Fruit fly (Drosophila melanogaster) whole organism, embryonic: Measurements from ENCODE around the gene ETHR.

ENCODE experiments used
- C15 ChIP-seq: fragments of 200-800 bp; sonication (Bioruptor generic); IDR thresholded peaks from 3 replicates; pipeline ENCODE4 v1.3.6; 2022; ENCODE audit warnings: missing biosample characterization, missing genetic modification characterization
- CG10321 ChIP-seq: fragments of 200-800 bp; sonication (Bioruptor generic); IDR thresholded peaks from 2 replicates; pipeline ENCODE4 v1.3.6; 2022; ENCODE audit warnings: missing biosample characterization, missing genetic modification characterization
- CG10565 ChIP-seq: fragments of 200-800 bp; sonication (Bioruptor generic); optimal IDR thresholded peaks from 3 replicates; lab custom pipeline; 2016; ENCODE audit warnings: missing biosample characterization, mild to moderate bottlenecking, missing genetic modification characterization
- CG10979 ChIP-seq: fragments of 200-800 bp; sonication (Bioruptor generic); optimal IDR thresholded peaks from 2 replicates; lab custom pipeline; 2018; ENCODE audit warnings: missing biosample characterization, mild to moderate bottlenecking, missing genetic modification characterization, moderate library complexity
- CG12219 ChIP-seq: fragments of 200-800 bp; sonication (Bioruptor generic); optimal IDR thresholded peaks from 3 replicates; lab custom pipeline; 2018; ENCODE audit warnings: missing biosample characterization, mild to moderate bottlenecking, missing genetic modification characterization
- CG1233 ChIP-seq: fragments of 200-800 bp; sonication (Bioruptor generic); optimal IDR thresholded peaks from 4 replicates; lab custom pipeline; 2018; ENCODE audit warnings: missing biosample characterization, mild to moderate bottlenecking, missing genetic modification characterization
- CG12744 ChIP-seq: fragments of 200-800 bp; sonication (Bioruptor generic); optimal IDR thresholded peaks from 2 replicates; lab custom pipeline; 2016; ENCODE audit warnings: missing biosample characterization, missing genetic modification characterization
- CG13287 ChIP-seq: fragments of 200-800 bp; sonication (Bioruptor generic); IDR thresholded peaks from 2 replicates; pipeline ENCODE4 v1.3.6; 2022; ENCODE audit warnings: missing biosample characterization, missing genetic modification characterization; ENCODE audit not compliant: partially characterized antibody
- CG13296 ChIP-seq: fragments of 200-800 bp; sonication (Bioruptor generic); optimal IDR thresholded peaks from 3 replicates; lab custom pipeline; 2018; ENCODE audit warnings: missing biosample characterization, mild to moderate bottlenecking, missing genetic modification characterization
- CG14710 ChIP-seq: fragments of 200-800 bp; sonication (Bioruptor generic); optimal IDR thresholded peaks from 3 replicates; lab custom pipeline; 2019; ENCODE audit warnings: missing biosample characterization, mild to moderate bottlenecking, missing genetic modification characterization, moderate library complexity
- CG15269 ChIP-seq: fragments of 200-800 bp; sonication (Bioruptor generic); optimal IDR thresholded peaks from 2 replicates; lab custom pipeline; 2018; ENCODE audit warnings: missing biosample characterization, mild to moderate bottlenecking, missing genetic modification characterization, moderate library complexity
- CG15696 ChIP-seq: fragments of 200-800 bp; sonication (Bioruptor generic); optimal IDR thresholded peaks from 2 replicates; lab custom pipeline; 2019; ENCODE audit warnings: missing biosample characterization, mild to moderate bottlenecking, missing genetic modification characterization, moderate library complexity
- CG16815 ChIP-seq: fragments of 200-800 bp; sonication (Bioruptor generic); optimal IDR thresholded peaks from 3 replicates; lab custom pipeline; 2017; ENCODE audit warnings: missing biosample characterization, mild to moderate bottlenecking, missing genetic modification characterization
- CG17802 ChIP-seq: fragments of 200-800 bp; sonication (Bioruptor generic); optimal IDR thresholded peaks from 2 replicates; lab custom pipeline; 2018; ENCODE audit warnings: missing biosample characterization, mild to moderate bottlenecking, missing genetic modification characterization, moderate library complexity
- CG17829 ChIP-seq: fragments of 200-800 bp; optimal IDR thresholded peaks from 2 replicates; lab custom pipeline; 2019; ENCODE audit warnings: missing biosample characterization, mild to moderate bottlenecking, missing genetic modification characterization, moderate library complexity
- CG2199 ChIP-seq: fragments of 200-800 bp; sonication (Bioruptor generic); IDR thresholded peaks from 3 replicates; pipeline ENCODE4 v1.3.6; 2022; ENCODE audit warnings: missing biosample characterization, missing genetic modification characterization
- CG32767 ChIP-seq: fragments of 200-800 bp; sonication (Bioruptor generic); IDR thresholded peaks from 2 replicates; pipeline ENCODE4 v1.3.6; 2022; ENCODE audit warnings: missing biosample characterization, missing genetic modification characterization
- CG33557 ChIP-seq: fragments of 200-800 bp; sonication (Bioruptor generic); optimal IDR thresholded peaks from 2 replicates; lab custom pipeline; 2019; ENCODE audit warnings: missing biosample characterization, mild to moderate bottlenecking, missing genetic modification characterization, moderate library complexity
- CG5245 ChIP-seq: fragments of 200-800 bp; sonication (Bioruptor generic); optimal IDR thresholded peaks from 3 replicates; lab custom pipeline; 2016; ENCODE audit warnings: missing biosample characterization, missing genetic modification characterization
- CG7839 ChIP-seq: fragments of 200-800 bp; sonication (Bioruptor generic); optimal IDR thresholded peaks from 3 replicates; lab custom pipeline; 2018; ENCODE audit warnings: missing biosample characterization, mild to moderate bottlenecking, missing genetic modification characterization, moderate library complexity
- CG8290 ChIP-seq, 3 experiments: fragments of 200-800 bp; sonication (Bioruptor generic); optimal IDR thresholded peaks; 2 replicates each; lab custom pipeline; 2016 to 2019; ENCODE audit warnings: missing biosample characterization in 3 of 3, missing genetic modification characterization in 3 of 3, mild to moderate bottlenecking in 2 of 3, moderate library complexity in 1 of 3
- CG9876 ChIP-seq: fragments of 200-800 bp; sonication (Bioruptor generic); optimal IDR thresholded peaks from 2 replicates; lab custom pipeline; 2016; ENCODE audit warnings: missing biosample characterization, missing genetic modification characterization
- Camta ChIP-seq: fragments of 200-800 bp; sonication (Bioruptor generic); optimal IDR thresholded peaks from 2 replicates; lab custom pipeline; 2016; ENCODE audit warnings: missing biosample characterization, missing genetic modification characterization
- D19B ChIP-seq: fragments of 200-800 bp; sonication (Bioruptor generic); optimal IDR thresholded peaks from 2 replicates; lab custom pipeline; 2017; ENCODE audit warnings: missing biosample characterization, mild to moderate bottlenecking, missing genetic modification characterization
- Dll ChIP-seq: fragments of 200-800 bp; sonication (Bioruptor generic); IDR thresholded peaks from 4 replicates; pipeline ENCODE4 v1.3.6; 2022; ENCODE audit warnings: missing biosample characterization, missing genetic modification characterization; ENCODE audit not compliant: partially characterized antibody
- Doc2 ChIP-seq: fragments of 200-800 bp; sonication (Bioruptor generic); IDR thresholded peaks from 2 replicates; pipeline ENCODE4 v1.3.6; 2022; ENCODE audit warnings: missing biosample characterization, missing genetic modification characterization
- Fer3 ChIP-seq: fragments of 200-800 bp; sonication (Bioruptor generic); optimal IDR thresholded peaks from 2 replicates; lab custom pipeline; 2018; ENCODE audit warnings: missing biosample characterization, mild to moderate bottlenecking, missing genetic modification characterization, moderate library complexity
- HHEX ChIP-seq: fragments of 200-800 bp; sonication (Bioruptor generic); optimal IDR thresholded peaks from 3 replicates; lab custom pipeline; 2017; ENCODE audit warnings: missing biosample characterization, mild to moderate bottlenecking, missing genetic modification characterization, missing genetic modification reagents
- Jarid2 ChIP-seq: fragments of 200-800 bp; sonication (Bioruptor generic); optimal IDR thresholded peaks from 3 replicates; lab custom pipeline; 2017; ENCODE audit warnings: mild to moderate bottlenecking, missing biosample characterization, missing genetic modification reagents, missing genetic modification characterization
- Side ChIP-seq: fragments of 200-800 bp; sonication (Bioruptor generic); optimal IDR thresholded peaks from 2 replicates; lab custom pipeline; 2016; ENCODE audit warnings: missing biosample characterization, missing genetic modification characterization
- Sin3A ChIP-seq: fragments of >200 bp; optimal IDR thresholded peaks from 2 replicates; lab custom pipeline; 2018
- Stat92E ChIP-seq, 3 experiments: fragments of >200 bp in 2 of 3; fragments of 200-800 bp in 1 of 3; sonication (Bioruptor generic) in 1 of 3; optimal IDR thresholded peaks; 2 replicates each; lab custom pipeline; 2017 to 2019; ENCODE audit warnings: missing biosample characterization in 3 of 3, missing genetic modification characterization in 3 of 3, mild to moderate bottlenecking in 1 of 3, moderate library complexity in 1 of 3
- bab2 ChIP-seq: fragments of 200-800 bp; sonication (Bioruptor generic); optimal IDR thresholded peaks from 2 replicates; lab custom pipeline; 2016; ENCODE audit warnings: missing biosample characterization, missing genetic modification characterization
- bbx ChIP-seq: fragments of 200-800 bp; sonication (Bioruptor generic); IDR thresholded peaks from 2 replicates; pipeline ENCODE4 v1.3.6; 2022; ENCODE audit warnings: missing biosample characterization, missing genetic modification characterization; ENCODE audit not compliant: partially characterized antibody
- bsh ChIP-seq, 2 experiments: fragments of 200-800 bp; sonication (Bioruptor generic); optimal IDR thresholded peaks; 2 replicates each; lab custom pipeline; 2017 to 2018; ENCODE audit warnings: mild to moderate bottlenecking in 2 of 2, missing biosample characterization in 2 of 2, missing genetic modification characterization in 2 of 2, moderate library complexity in 1 of 2
- exex ChIP-seq: fragments of 200-800 bp; sonication (Bioruptor generic); optimal IDR thresholded peaks from 4 replicates; lab custom pipeline; 2018; ENCODE audit warnings: missing biosample characterization, mild to moderate bottlenecking, missing genetic modification characterization, moderate library complexity
- fd96Cb ChIP-seq: fragments of 200-800 bp; sonication (Bioruptor generic); optimal IDR thresholded peaks from 2 replicates; lab custom pipeline; 2018; ENCODE audit warnings: missing biosample characterization, mild to moderate bottlenecking, missing genetic modification characterization, moderate library complexity
- gce ChIP-seq: fragments of 200-800 bp; sonication (Bioruptor generic); IDR thresholded peaks from 3 replicates; pipeline ENCODE4 v1.3.6; 2022; ENCODE audit warnings: missing biosample characterization, missing genetic modification characterization
- grn ChIP-seq: fragments of 200-800 bp; sonication (Bioruptor generic); optimal IDR thresholded peaks from 3 replicates; lab custom pipeline; 2017; ENCODE audit warnings: missing biosample characterization, missing genetic modification characterization
- gsb ChIP-seq: fragments of 200-800 bp; sonication (Bioruptor generic); IDR thresholded peaks from 2 replicates; pipeline ENCODE4 v1.3.6; 2022; ENCODE audit warnings: missing biosample characterization, missing genetic modification characterization
- kay ChIP-seq: fragments of 200-800 bp; sonication (Bioruptor generic); optimal IDR thresholded peaks from 2 replicates; lab custom pipeline; 2016; ENCODE audit warnings: missing biosample characterization, missing genetic modification characterization
- p53 ChIP-seq: fragments of 200-800 bp; sonication (Bioruptor generic); optimal IDR thresholded peaks from 2 replicates; lab custom pipeline; 2016; ENCODE audit warnings: missing biosample characterization, missing genetic modification characterization
- pho ChIP-seq: fragments of 200-800 bp; sonication (Bioruptor generic); optimal IDR thresholded peaks from 2 replicates; lab custom pipeline; 2016; ENCODE audit warnings: missing biosample characterization, missing genetic modification characterization
- pum ChIP-seq: fragments of 200-800 bp; sonication (Bioruptor generic); optimal IDR thresholded peaks from 2 replicates; lab custom pipeline; 2016; ENCODE audit warnings: missing biosample characterization, missing genetic modification characterization
- stc ChIP-seq: fragments of 200-800 bp; sonication (Bioruptor generic); IDR thresholded peaks from 2 replicates; pipeline ENCODE4 v1.3.6; 2022; ENCODE audit warnings: missing biosample characterization, missing genetic modification characterization
- tap ChIP-seq: fragments of 200-800 bp; optimal IDR thresholded peaks from 3 replicates; lab custom pipeline; 2019; ENCODE audit warnings: missing biosample characterization, mild to moderate bottlenecking, missing genetic modification characterization, moderate library complexity
- trem ChIP-seq: fragments of 200-800 bp; optimal IDR thresholded peaks from 3 replicates; lab custom pipeline; 2019; ENCODE audit warnings: missing biosample characterization, mild to moderate bottlenecking, missing genetic modification characterization, moderate library complexity
- vfl ChIP-seq: fragments of 200-800 bp; sonication (Bioruptor generic); optimal IDR thresholded peaks from 2 replicates; lab custom pipeline; 2016; ENCODE audit warnings: missing biosample characterization, missing genetic modification characterization
- zen2 ChIP-seq: fragments of 200-800 bp; sonication (Bioruptor generic); IDR thresholded peaks from 3 replicates; pipeline ENCODE4 v1.3.6; 2022; ENCODE audit warnings: missing biosample characterization, missing genetic modification characterization; ENCODE audit not compliant: partially characterized antibody

The ETHR gene

dm6 chr3R:21296038-21296727 lies 49.4 kb downstream of the ETHR start (continued):
- TF ChIP-seq CG14710 (tag; lab: Kevin White, UChicago): peak; percentile 84
- peak; percentile 38 for TF ChIP-seq CG8290 (GFP tag; optimal IDR thresholded peaks at IDR 0.05; lab: Kevin White, UChicago)
- TF ChIP-seq CG8290 (tag; optimal IDR thresholded peaks at IDR 0.05; lab: Kevin White, UChicago): peak; percentile 45 to 75
- peak; percentile 62 for TF ChIP-seq bab2
- peak; percentile 91 for TF ChIP-seq CG13296 (GFP tag; lab: Kevin White, UChicago)
- TF ChIP-seq CG9876 (GFP tag; lab: Kevin White, UChicago): peak; percentile 66
- peak; percentile 80 for TF ChIP-seq HHEX
- peak; percentile 75 for TF ChIP-seq D19B
- TF ChIP-seq gce: no peak
- TF ChIP-seq stc: no peak
- peak; percentile 70 for TF ChIP-seq trem (tag; lab: Kevin White, UChicago)
- TF ChIP-seq CG33557: peak; percentile 88
- TF ChIP-seq Doc2: no peak
- TF ChIP-seq CG32767 (GFP tag; lab: Robert Waterston, UW): no peak
- TF ChIP-seq Camta (GFP tag; lab: Kevin White, UChicago): peak; percentile 47
- no peak for TF ChIP-seq CG13287
- TF ChIP-seq CG10321 (GFP tag; lab: Robert Waterston, UW): no peak
- no peak for TF ChIP-seq Sin3A
- no peak for TF ChIP-seq gsb (GFP tag; lab: Robert Waterston, UW)
- TF ChIP-seq CG15696: peak; percentile 73
- peak; percentile 91 for TF ChIP-seq CG7839
- TF ChIP-seq CG1233 (GFP tag; lab: Kevin White, UChicago): peak; percentile 86
- TF ChIP-seq CG5245 (GFP tag; lab: Kevin White, UChicago): peak; percentile 53
- TF ChIP-seq CG10565: no peak
- TF ChIP-seq CG10979 (tag; lab: Kevin White, UChicago): peak; percentile 85
- peak; percentile 83 for TF ChIP-seq fd96Cb (tag; lab: Kevin White, UChicago)
- TF ChIP-seq bsh (GFP tag; optimal IDR thresholded peaks at IDR 0.05; lab: Kevin White, UChicago): peak; percentile 85 to 89
- peak; percentile 61 for TF ChIP-seq exex
- peak; percentile 87 for TF ChIP-seq CG17829 (tag; lab: Kevin White, UChicago)
- no peak for TF ChIP-seq bbx (GFP tag; lab: Robert Waterston, UW)
- TF ChIP-seq CG16815 (GFP tag; lab: Kevin White, UChicago): peak; percentile 75
- TF ChIP-seq vfl (GFP tag; lab: Kevin White, UChicago): peak; percentile 33
- no peak for TF ChIP-seq p53
- peak; percentile 91 for TF ChIP-seq tap (tag; lab: Kevin White, UChicago)
- TF ChIP-seq CG12744: peak; percentile 45
- peak; percentile 68 for TF ChIP-seq kay (GFP tag; lab: Kevin White, UChicago)
- no peak for TF ChIP-seq CG17802 (tag; lab: Kevin White, UChicago)
- no peak for TF ChIP-seq CG2199 (GFP tag; lab: Robert Waterston, UW)
- peak; percentile 41 for TF ChIP-seq Jarid2 (GFP tag; lab: Kevin White, UChicago)
- TF ChIP-seq Stat92E (GFP tag; optimal IDR thresholded peaks at IDR 0.05; lab: Kevin White, UChicago): peak in 1 of 3 experiments; percentile 81
- no peak for TF ChIP-seq C15 (GFP tag; lab: Robert Waterston, UW)
- TF ChIP-seq zen2 (GFP tag; lab: Robert Waterston, UW): no peak
- peak; percentile 75 for TF ChIP-seq pho (GFP tag; lab: Kevin White, UChicago)
- no peak for TF ChIP-seq Dll
- TF ChIP-seq CG12219 (GFP tag; lab: Kevin White, UChicago): peak; percentile 88
- no peak for TF ChIP-seq pum
- TF ChIP-seq grn (GFP tag; lab: Kevin White, UChicago): peak; percentile 21
- peak; percentile 48 for TF ChIP-seq Side
- TF ChIP-seq CG15269 (tag; lab: Kevin White, UChicago): peak; percentile 91
- peak; percentile 86 for TF ChIP-seq Fer3 (tag; lab: Kevin White, UChicago)
